Worm (Caenorhabditis elegans): ENCODE results near the gene cyp-37A1.

Gene cyp-37A1

DNA sequence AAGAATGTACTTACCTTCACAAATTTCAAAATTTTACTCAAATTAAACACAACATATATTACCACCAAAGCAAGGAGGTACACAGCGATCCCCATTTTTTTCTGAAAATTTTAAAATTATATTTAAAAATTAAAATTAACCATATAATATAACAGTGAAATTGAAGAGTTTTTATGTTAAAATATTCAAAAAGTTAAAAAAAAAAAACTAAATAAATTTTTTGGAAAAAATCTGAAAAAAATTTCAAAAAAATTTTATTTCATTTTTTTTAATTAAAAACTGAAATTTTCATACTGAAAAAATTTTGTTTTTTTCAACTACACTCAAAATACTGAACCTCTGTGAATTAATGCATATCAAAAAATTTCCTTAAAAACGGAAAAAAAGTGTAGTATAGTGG lies at the start of gene cyp-37A1:
Gene cyp-37A1, minus strand, starts transcription at position 101 of the 400 bp plus-strand sequence.
- TF ChIP-seq ztf-11 (tag; optimal IDR thresholded peaks at IDR 0.05) (no peak), nhr-12 (tag; optimal IDR thresholded peaks at IDR 0.05) (no peak), hlh-1 (tag; optimal IDR thresholded peaks at IDR 0.05) (no peak), unc-120 (tag; optimal IDR thresholded peaks at IDR 0.05; ENCODE audit: poor library complexity, severe bottlenecking) (no peak), ces-1 (GFP tag; optimal IDR thresholded peaks at IDR 0.05) (no peak)

DNA sequence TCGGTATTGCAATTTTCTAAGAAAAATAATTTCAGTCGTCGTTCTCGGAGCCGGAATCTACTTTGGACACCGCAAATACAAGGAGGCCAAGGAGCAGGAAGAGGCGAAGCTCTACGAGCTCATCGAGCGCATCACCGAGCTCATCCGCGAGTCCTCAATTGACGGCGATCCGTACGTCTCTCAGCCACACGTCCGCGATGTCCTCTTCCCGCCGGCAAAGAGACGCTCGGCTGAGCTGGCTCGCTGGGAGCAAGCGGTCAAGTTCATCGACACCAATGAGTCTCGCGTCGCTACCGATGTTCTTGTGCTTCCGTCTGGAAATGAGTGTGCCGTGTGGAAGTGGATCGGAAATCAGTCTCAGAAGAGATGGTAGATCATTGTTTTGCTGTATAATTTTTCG lies 48.7 kb upstream of the cyp-37A1 start:
- no peak for TF ChIP-seq nhr-2 (tag; optimal IDR thresholded peaks at IDR 0.05)
- TF ChIP-seq mep-1 (tag; optimal IDR thresholded peaks at IDR 0.05) = no peak
- TF ChIP-seq ces-1 (GFP tag; optimal IDR thresholded peaks at IDR 0.05) = no peak
- no peak for TF ChIP-seq elt-1 (tag; optimal IDR thresholded peaks at IDR 0.05; ENCODE audit: borderline replicate concordance, insufficient read depth)
- no peak for TF ChIP-seq bed-3 (GFP tag; optimal IDR thresholded peaks at IDR 0.05)
- no peak for TF ChIP-seq M03D4.4 (tag; optimal IDR thresholded peaks at IDR 0.05)
- TF ChIP-seq lsy-2 (tag; optimal IDR thresholded peaks at IDR 0.05) = no peak
- TF ChIP-seq ham-2 (GFP tag; optimal IDR thresholded peaks at IDR 0.05) = no peak
- TF ChIP-seq elt-3 (tag; optimal IDR thresholded peaks at IDR 0.05) = no peak
- TF ChIP-seq lin-13 (tag; optimal IDR thresholded peaks at IDR 0.05) = no peak
- no peak for TF ChIP-seq lin-32 (GFP tag; optimal IDR thresholded peaks at IDR 0.05)
- TF ChIP-seq nhr-28 (tag; optimal IDR thresholded peaks at IDR 0.05) = no peak
- no peak for TF ChIP-seq unc-120 (tag; optimal IDR thresholded peaks at IDR 0.05; ENCODE audit: poor library complexity, severe bottlenecking)
- no peak for TF ChIP-seq unc-39 (tag; optimal IDR thresholded peaks at IDR 0.05)
- no peak for TF ChIP-seq nhr-76 (tag; optimal IDR thresholded peaks at IDR 0.05)
- no peak for TF ChIP-seq ceh-43 (GFP tag; optimal IDR thresholded peaks at IDR 0.05)
- TF ChIP-seq nhr-12 (tag; optimal IDR thresholded peaks at IDR 0.05) = no peak
- no peak for TF ChIP-seq mab-5 (tag; optimal IDR thresholded peaks at IDR 0.05)
- TF ChIP-seq hlh-1 (tag; optimal IDR thresholded peaks at IDR 0.05) = no peak
- TF ChIP-seq sem-2 (GFP tag; optimal IDR thresholded peaks at IDR 0.05) = no peak

DNA sequence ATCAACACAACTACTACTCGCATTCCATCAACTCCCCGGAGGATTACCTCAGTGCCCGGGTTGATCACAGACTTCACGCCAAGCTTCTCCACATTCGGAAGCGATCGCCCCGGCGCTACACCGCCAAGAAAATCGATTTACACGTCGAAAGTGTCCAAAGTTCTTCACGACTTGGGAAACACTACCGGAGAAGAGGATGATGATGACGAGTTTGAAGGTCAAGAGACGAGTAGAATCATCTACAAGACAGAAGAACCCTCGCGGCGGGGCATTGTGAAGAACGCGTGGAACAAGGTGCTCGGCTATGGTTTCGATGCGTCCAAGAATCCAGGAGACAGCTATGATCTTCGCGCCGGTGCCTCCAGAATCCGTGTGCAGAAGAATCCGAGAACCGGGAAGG lies 47.3 kb upstream of the cyp-37A1 start:
- TF ChIP-seq M03D4.4 (tag; optimal IDR thresholded peaks at IDR 0.05) (no peak), tbx-8 (GFP tag; optimal IDR thresholded peaks at IDR 0.05) (no peak), sptf-1 (tag; optimal IDR thresholded peaks at IDR 0.05) (no peak), drap-1 (GFP tag; optimal IDR thresholded peaks at IDR 0.05) (no peak), elt-1 (tag; optimal IDR thresholded peaks at IDR 0.05; ENCODE audit: borderline replicate concordance, insufficient read depth) (no peak), nhr-237 (tag; optimal IDR thresholded peaks at IDR 0.05) (no peak), blmp-1 (tag; optimal IDR thresholded peaks at IDR 0.05) (no peak), unc-120 (tag; optimal IDR thresholded peaks at IDR 0.05; ENCODE audit: poor library complexity, severe bottlenecking) (no peak), nhr-2 (tag; optimal IDR thresholded peaks at IDR 0.05) (no peak), hlh-1 (tag; optimal IDR thresholded peaks at IDR 0.05) (no peak), ham-2 (GFP tag; optimal IDR thresholded peaks at IDR 0.05) (no peak), sem-2 (GFP tag; optimal IDR thresholded peaks at IDR 0.05) (no peak), cnd-1 (tag; optimal IDR thresholded peaks at IDR 0.05) (no peak), snpc-4 (tag; optimal IDR thresholded peaks at IDR 0.05) (no peak), nhr-28 (tag; optimal IDR thresholded peaks at IDR 0.05) (no peak), mep-1 (tag; optimal IDR thresholded peaks at IDR 0.05) (no peak), nhr-76 (tag; optimal IDR thresholded peaks at IDR 0.05) (no peak)

DNA sequence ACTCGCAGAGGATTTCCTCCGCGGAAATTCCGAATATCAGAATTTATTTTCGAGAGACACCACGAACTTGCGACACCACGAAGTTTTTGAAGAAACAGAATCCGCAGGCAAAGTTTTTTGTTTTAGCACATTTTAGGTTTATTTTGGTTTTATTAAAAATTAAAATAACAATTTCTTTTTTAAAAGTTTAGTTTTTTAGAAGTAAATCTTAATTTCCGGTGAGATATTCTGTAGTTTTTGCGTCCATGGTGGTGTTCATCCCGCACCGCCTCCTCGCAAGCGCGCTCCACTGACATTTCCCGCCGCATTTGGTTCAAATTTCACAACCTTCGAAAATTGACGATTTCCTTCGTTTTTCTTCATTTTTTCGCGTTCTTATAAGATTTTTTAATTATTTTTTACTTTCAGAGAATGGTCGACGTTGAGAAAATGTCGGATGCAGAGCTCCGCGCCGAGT lies 46.3 kb upstream of the cyp-37A1 start, which contains the start of gene lem-2:
Gene lem-2, plus strand, starts transcription at position 407 of the 457 bp plus-strand sequence.
- peak; percentile 62 for TF ChIP-seq nhr-237 (tag; optimal IDR thresholded peaks at IDR 0.05)
- peak; percentile 65 for TF ChIP-seq bed-3 (GFP tag; optimal IDR thresholded peaks at IDR 0.05)
- peak; percentile 48 for TF ChIP-seq cnd-1 (tag; optimal IDR thresholded peaks at IDR 0.05)
- peak; percentile 65 for TF ChIP-seq lin-13 (tag; optimal IDR thresholded peaks at IDR 0.05)
- TF ChIP-seq pha-4 (tag; optimal IDR thresholded peaks at IDR 0.05) = no peak
- no peak for TF ChIP-seq ztf-11 (tag; optimal IDR thresholded peaks at IDR 0.05)
- TF ChIP-seq tbx-8 (GFP tag; optimal IDR thresholded peaks at IDR 0.05) = peak; percentile 37
- no peak for TF ChIP-seq elt-1 (tag; optimal IDR thresholded peaks at IDR 0.05; ENCODE audit: borderline replicate concordance, insufficient read depth)
- TF ChIP-seq mep-1 (tag; optimal IDR thresholded peaks at IDR 0.05) = peak; percentile 68
- no peak for TF ChIP-seq nhr-76 (tag; optimal IDR thresholded peaks at IDR 0.05)
- peak; percentile 38 for TF ChIP-seq ceh-83 (GFP tag; optimal IDR thresholded peaks at IDR 0.05)
- TF ChIP-seq blmp-1 (tag; optimal IDR thresholded peaks at IDR 0.05) = no peak
- peak; percentile 23 for TF ChIP-seq ceh-39 (tag; optimal IDR thresholded peaks at IDR 0.05)
- peak; percentile 62 for TF ChIP-seq unc-120 (tag; optimal IDR thresholded peaks at IDR 0.05; ENCODE audit: poor library complexity, severe bottlenecking)
- TF ChIP-seq unc-39 (tag; optimal IDR thresholded peaks at IDR 0.05) = no peak
- no peak for TF ChIP-seq lin-32 (GFP tag; optimal IDR thresholded peaks at IDR 0.05)
- no peak for TF ChIP-seq ceh-43 (GFP tag; optimal IDR thresholded peaks at IDR 0.05)
- no peak for TF ChIP-seq nhr-12 (tag; optimal IDR thresholded peaks at IDR 0.05)
- no peak for TF ChIP-seq nhr-2 (tag; optimal IDR thresholded peaks at IDR 0.05)
- no peak for TF ChIP-seq ham-2 (GFP tag; optimal IDR thresholded peaks at IDR 0.05)
- no peak for TF ChIP-seq nhr-28 (tag; optimal IDR thresholded peaks at IDR 0.05)
- peak; percentile 20 for TF ChIP-seq mab-5 (tag; optimal IDR thresholded peaks at IDR 0.05)
- TF ChIP-seq flh-1 (GFP tag; optimal IDR thresholded peaks at IDR 0.05) = peak; percentile 13
- peak; percentile 55 for TF ChIP-seq mls-2 (tag; optimal IDR thresholded peaks at IDR 0.05)
- peak; percentile 51 for TF ChIP-seq ces-1 (GFP tag; optimal IDR thresholded peaks at IDR 0.05)
- TF ChIP-seq unc-62 (GFP tag; optimal IDR thresholded peaks at IDR 0.05) = no peak
- peak; percentile 87 for TF ChIP-seq sptf-1 (tag; optimal IDR thresholded peaks at IDR 0.05)
- no peak for TF ChIP-seq hlh-1 (tag; optimal IDR thresholded peaks at IDR 0.05)
- peak; percentile 81 for TF ChIP-seq drap-1 (GFP tag; optimal IDR thresholded peaks at IDR 0.05)
- no peak for TF ChIP-seq snpc-4 (tag; optimal IDR thresholded peaks at IDR 0.05)
- TF ChIP-seq M03D4.4 (tag; optimal IDR thresholded peaks at IDR 0.05) = peak; percentile 62
- no peak for TF ChIP-seq elt-3 (tag; optimal IDR thresholded peaks at IDR 0.05)
- no peak for TF ChIP-seq zip-8 (tag; optimal IDR thresholded peaks at IDR 0.05)
- TF ChIP-seq sem-2 (GFP tag; optimal IDR thresholded peaks at IDR 0.05) = peak; percentile 53
- TF ChIP-seq lsy-2 (tag; optimal IDR thresholded peaks at IDR 0.05) = peak; percentile 57

Data from whole organism, mixed stage, embryonic.